Fruit fly (Drosophila melanogaster): Measurements from ENCODE around the gene Cad74A.

The Cad74A gene

dm6 chr3L:17394435-17395017 is 15.2 kb upstream of the Cad74A start:
- TF ChIP-seq CG32264 (GFP tag; optimal IDR thresholded peaks at IDR 0.05): no peak
- peak; percentile 23 for TF ChIP-seq Dfd (GFP tag; optimal IDR thresholded peaks at IDR 0.05)
- no peak for TF ChIP-seq sv (GFP tag; optimal IDR thresholded peaks at IDR 0.05)
- no peak for TF ChIP-seq Rel (GFP tag; optimal IDR thresholded peaks at IDR 0.05)
- TF ChIP-seq Rel (tag; optimal IDR thresholded peaks at IDR 0.05): no peak

- TF ChIP-seq Myc (optimal IDR thresholded peaks at IDR 0.05) (no peak), Sp1 (GFP tag; optimal IDR thresholded peaks at IDR 0.05) (no peak), jim (GFP tag; optimal IDR thresholded peaks at IDR 0.05) (no peak), dl (GFP tag; optimal IDR thresholded peaks at IDR 0.05; ENCODE audit: insufficient read depth in 1 of 2, partially characterized antibody in 2 of 2) (no peak), tai (GFP tag; optimal IDR thresholded peaks at IDR 0.05) (no peak), Dif (GFP tag; optimal IDR thresholded peaks at IDR 0.05; ENCODE audit: partially characterized antibody) (no peak), pan (optimal IDR thresholded peaks at IDR 0.05) (no peak), rgr (GFP tag; optimal IDR thresholded peaks at IDR 0.05) (no peak), psq (GFP tag; optimal IDR thresholded peaks at IDR 0.05) (no peak), dsf (GFP tag; optimal IDR thresholded peaks at IDR 0.05; ENCODE audit: borderline replicate concordance) (no peak), ey (GFP tag; optimal IDR thresholded peaks at IDR 0.05) (no peak)
Measured at dm6 chr3L:17393098-17393497, 13.8 kb upstream of the Cad74A start.

dm6 chr3L:17392412-17392811 is 13.1 kb upstream of the Cad74A start:
- TF ChIP-seq CrebA (GFP tag; optimal IDR thresholded peaks at IDR 0.05; ENCODE audit: borderline replicate concordance): no peak

dm6 chr3L:17391132-17391531 is 11.8 kb upstream of the Cad74A start:
- no peak for TF ChIP-seq N (GFP tag; optimal IDR thresholded peaks at IDR 0.05)
- TF ChIP-seq h (GFP tag; optimal IDR thresholded peaks at IDR 0.05): no peak
- TF ChIP-seq brk (GFP tag; optimal IDR thresholded peaks at IDR 0.05): no peak
- TF ChIP-seq dmrt93B (GFP tag; optimal IDR thresholded peaks at IDR 0.05): no peak
- no peak for TF ChIP-seq usp (GFP tag; optimal IDR thresholded peaks at IDR 0.05)
- TF ChIP-seq lola (GFP tag; optimal IDR thresholded peaks at IDR 0.05): no peak
- TF ChIP-seq rgr (GFP tag; optimal IDR thresholded peaks at IDR 0.05): no peak
- no peak for TF ChIP-seq fru (GFP tag; optimal IDR thresholded peaks at IDR 0.05)
- TF ChIP-seq dsf (GFP tag; optimal IDR thresholded peaks at IDR 0.05; ENCODE audit: borderline replicate concordance): no peak
- no peak for TF ChIP-seq OdsH (GFP tag; optimal IDR thresholded peaks at IDR 0.05)
- TF ChIP-seq Rel (GFP tag; optimal IDR thresholded peaks at IDR 0.05): no peak
- no peak for TF ChIP-seq Rel (tag; optimal IDR thresholded peaks at IDR 0.05)
- no peak for TF ChIP-seq sv (GFP tag; optimal IDR thresholded peaks at IDR 0.05)
- no peak for TF ChIP-seq Sp1 (GFP tag; optimal IDR thresholded peaks at IDR 0.05)
- TF ChIP-seq Dif (GFP tag; optimal IDR thresholded peaks at IDR 0.05; ENCODE audit: partially characterized antibody): no peak
- TF ChIP-seq Hnf4 (GFP tag; optimal IDR thresholded peaks at IDR 0.05): no peak
- TF ChIP-seq pan (optimal IDR thresholded peaks at IDR 0.05): no peak
- TF ChIP-seq Mio (GFP tag; optimal IDR thresholded peaks at IDR 0.05): no peak
- no peak for TF ChIP-seq CrebA (GFP tag; optimal IDR thresholded peaks at IDR 0.05; ENCODE audit: borderline replicate concordance)

- peak; percentile 6 for TF ChIP-seq GATAd (GFP tag; optimal IDR thresholded peaks at IDR 0.05)
- no peak for TF ChIP-seq CG32264 (GFP tag; optimal IDR thresholded peaks at IDR 0.05)
Measured at dm6 chr3L:17388895-17389294, 9.6 kb upstream of the Cad74A start, which contains the start of gene CG13731. Gene CG13731, minus strand, starts transcription at chr3L:17388956.

- TF ChIP-seq OdsH (GFP tag; optimal IDR thresholded peaks at IDR 0.05) (no peak), sv (GFP tag; optimal IDR thresholded peaks at IDR 0.05) (no peak)
Measured at dm6 chr3L:17386612-17387382, 7.5 kb upstream of the Cad74A start.
